Fruit fly (Drosophila melanogaster) S2 (cell line): ENCODE results near the gene CG34135.

Experiments used
- CG8478 ChIP-seq: fragments of >200 bp; optimal IDR thresholded peaks from 2 replicates; lab custom pipeline; 2018
- CTCF ChIP-seq, 2 experiments: fragments of >200 bp; optimal IDR thresholded peaks; 2 replicates each; lab custom pipeline; 2018

- TF ChIP-seq CG8478 (lab: Kevin White, UChicago) (no peak), CTCF (optimal IDR thresholded peaks at IDR 0.05; lab: Kevin White, UChicago) (no peak)
Observed at dm6 chr3R:8744198-8744597, 23.8 kb downstream of the CG34135 start.
